Worm (Caenorhabditis elegans) whole organism, L4 larva: Measurements from ENCODE around the gene rla-2.

ENCODE experiments used
- F26F4.8 ChIP-seq: fragments of 200-800 bp; sonication (Bioruptor generic); conservative IDR thresholded peaks from 2 replicates; pipeline ENCODE4 v1.3.6; 2022; ENCODE audit warnings: missing genetic modification characterization, missing compliant biosample characterization
- F37D6.2 ChIP-seq: sonication (generic microtip); optimal IDR thresholded peaks from 2 replicates; lab custom pipeline; 2016; ENCODE audit warnings: mild to moderate bottlenecking, missing genetic modification characterization, missing compliant biosample characterization
- F49E8.2 ChIP-seq: sonication (generic microtip); optimal IDR thresholded peaks from 2 replicates; lab custom pipeline; 2016; ENCODE audit warnings: missing compliant biosample characterization, mild to moderate bottlenecking, missing genetic modification characterization, borderline replicate concordance
- T20F7.1 ChIP-seq: fragments of 200-800 bp; sonication (Bioruptor generic); optimal IDR thresholded peaks from 2 replicates; lab custom pipeline; 2018; ENCODE audit warnings: mild to moderate bottlenecking, missing genetic modification characterization, missing compliant biosample characterization
- T26A8.4 ChIP-seq: fragments of 200-800 bp; sonication (Bioruptor generic); IDR thresholded peaks from 2 replicates; pipeline ENCODE4 v1.3.6; 2022; ENCODE audit warnings: missing genetic modification characterization, missing compliant biosample characterization
- Y5F2A.4 ChIP-seq: fragments of 200-800 bp; sonication (Bioruptor generic); optimal IDR thresholded peaks from 2 replicates; lab custom pipeline; 2018; ENCODE audit warnings: mild to moderate bottlenecking, missing genetic modification characterization, missing compliant biosample characterization
- attf-4 ChIP-seq: sonication (generic microtip); optimal IDR thresholded peaks from 3 replicates; lab custom pipeline; 2017; ENCODE audit warnings: missing biosample characterization, missing genetic modification characterization
- ceh-32 ChIP-seq: sonication (generic microtip); optimal IDR thresholded peaks from 2 replicates; lab custom pipeline; 2016; ENCODE audit warnings: mild to moderate bottlenecking, missing genetic modification characterization, missing compliant biosample characterization; ENCODE audit not compliant: poor library complexity
- ceh-44 ChIP-seq: fragments of 200-800 bp; sonication (Bioruptor generic); IDR thresholded peaks from 2 replicates; pipeline ENCODE4 v1.3.6; 2022; ENCODE audit warnings: missing genetic modification reagents, missing genetic modification characterization, missing compliant biosample characterization
- ceh-62 ChIP-seq: sonication (generic microtip); optimal IDR thresholded peaks from 2 replicates; lab custom pipeline; 2017; ENCODE audit warnings: missing biosample characterization, missing genetic modification characterization
- ces-1 ChIP-seq: fragments of 150-350 bp; sonication (generic microtip); optimal IDR thresholded peaks from 4 replicates; lab custom pipeline; 2014; ENCODE audit warnings: missing biosample characterization, missing genetic modification reagents, missing genetic modification characterization
- daf-16 ChIP-seq, 3 experiments: sonication (generic microtip); optimal IDR thresholded peaks; 2 replicates each; lab custom pipeline; 2016 to 2017; ENCODE audit warnings: missing genetic modification characterization in 3 of 3, missing genetic modification reagents in 3 of 3, mild to moderate bottlenecking in 2 of 3, missing compliant biosample characterization in 2 of 3, missing biosample characterization in 1 of 3, moderate library complexity in 1 of 3
- daf-19 ChIP-seq: fragments of 200-800 bp; sonication (Bioruptor generic); conservative IDR thresholded peaks from 2 replicates; pipeline ENCODE4 v1.3.6; 2022; ENCODE audit warnings: missing genetic modification characterization, missing compliant biosample characterization
- dpl-1 ChIP-seq: fragments of 150-350 bp; optimal IDR thresholded peaks from 2 replicates; lab custom pipeline; 2014; ENCODE audit warnings: missing biosample characterization, missing genetic modification reagents, missing genetic modification characterization
- dve-1 ChIP-seq: sonication (generic microtip); optimal IDR thresholded peaks from 2 replicates; lab custom pipeline; 2017; ENCODE audit warnings: antibody characterized with exemption, mild to moderate bottlenecking, missing genetic modification characterization, missing compliant biosample characterization; ENCODE audit not compliant: insufficient read depth
- egl-27 ChIP-seq: sonication (generic microtip); optimal IDR thresholded peaks from 3 replicates; lab custom pipeline; 2017; ENCODE audit warnings: missing biosample characterization, missing genetic modification reagents, missing genetic modification characterization
- fkh-10 ChIP-seq: fragments of 150-350 bp; optimal IDR thresholded peaks from 2 replicates; lab custom pipeline; 2014; ENCODE audit warnings: missing biosample characterization, missing genetic modification reagents, missing genetic modification characterization
- fos-1 ChIP-seq: fragments of 150-350 bp; optimal IDR thresholded peaks from 2 replicates; lab custom pipeline; 2014; ENCODE audit warnings: missing biosample characterization, missing genetic modification characterization
- gei-8 ChIP-seq: fragments of 200-800 bp; sonication (Bioruptor generic); optimal IDR thresholded peaks from 2 replicates; lab custom pipeline; 2018; ENCODE audit warnings: mild to moderate bottlenecking, missing genetic modification characterization, missing compliant biosample characterization
- hlh-11 ChIP-seq: fragments of 200-800 bp; sonication (Bioruptor generic); optimal IDR thresholded peaks from 2 replicates; lab custom pipeline; 2018; ENCODE audit warnings: mild to moderate bottlenecking, missing genetic modification characterization, missing compliant biosample characterization
- hlh-30 ChIP-seq: sonication (generic microtip); optimal IDR thresholded peaks from 2 replicates; lab custom pipeline; 2017; ENCODE audit warnings: antibody characterized with exemption, mild to moderate bottlenecking, missing genetic modification characterization, missing compliant biosample characterization; ENCODE audit not compliant: insufficient read depth
- lim-7 ChIP-seq: fragments of 200-800 bp; sonication (Bioruptor generic); IDR thresholded peaks from 2 replicates; pipeline ENCODE4 v1.3.6; 2022; ENCODE audit warnings: missing genetic modification characterization, missing compliant biosample characterization
- lin-13 ChIP-seq: fragments of 150-350 bp; optimal IDR thresholded peaks from 2 replicates; lab custom pipeline; 2014; ENCODE audit warnings: missing biosample characterization, missing genetic modification reagents, missing genetic modification characterization
- lin-29 ChIP-seq: fragments of 200-800 bp; sonication (Bioruptor generic); IDR thresholded peaks from 2 replicates; pipeline ENCODE4 v1.3.6; 2022; ENCODE audit warnings: missing genetic modification reagents, missing genetic modification characterization, missing compliant biosample characterization
- lin-38 ChIP-seq: fragments of 200-800 bp; sonication (Bioruptor generic); IDR thresholded peaks from 2 replicates; pipeline ENCODE4 v1.3.6; 2022; ENCODE audit warnings: missing genetic modification reagents, missing genetic modification characterization, missing compliant biosample characterization
- lir-3 ChIP-seq: sonication (generic microtip); optimal IDR thresholded peaks from 2 replicates; lab custom pipeline; 2016; ENCODE audit warnings: mild to moderate bottlenecking, missing genetic modification characterization, missing compliant biosample characterization
- lsy-2 ChIP-seq, 2 experiments: fragments of 150-350 bp in 1 of 2; sonication (generic microtip) in 1 of 2; optimal IDR thresholded peaks; 2 replicates each; lab custom pipeline; 2014 to 2017; ENCODE audit warnings: missing biosample characterization in 2 of 2, missing genetic modification characterization in 2 of 2
- mep-1 ChIP-seq: fragments of 150-350 bp; sonication (generic microtip); optimal IDR thresholded peaks from 3 replicates; lab custom pipeline; 2014; ENCODE audit warnings: missing biosample characterization, missing genetic modification characterization
- mes-2 ChIP-seq: sonication (generic microtip); optimal IDR thresholded peaks from 2 replicates; lab custom pipeline; 2016; ENCODE audit warnings: missing genotype, mild to moderate bottlenecking, missing genetic modification characterization, missing compliant biosample characterization; ENCODE audit not compliant: poor library complexity, severe bottlenecking
- mxl-3 ChIP-seq: fragments of 200-800 bp; sonication (Bioruptor generic); optimal IDR thresholded peaks from 2 replicates; lab custom pipeline; 2018; ENCODE audit warnings: mild to moderate bottlenecking, missing genetic modification characterization, missing compliant biosample characterization
- nhr-11 ChIP-seq: fragments of 150-350 bp; optimal IDR thresholded peaks from 2 replicates; lab custom pipeline; 2014; ENCODE audit warnings: missing biosample characterization, missing genetic modification characterization
- nhr-42 ChIP-seq: fragments of 200-800 bp; sonication (Bioruptor generic); IDR thresholded peaks from 2 replicates; pipeline ENCODE4 v1.3.6; 2022; ENCODE audit warnings: missing genetic modification characterization, missing compliant biosample characterization
- nhr-77 ChIP-seq: fragments of 150-350 bp; optimal IDR thresholded peaks from 2 replicates; lab custom pipeline; 2014; ENCODE audit warnings: missing biosample characterization, missing genetic modification characterization
- rbr-2 ChIP-seq: sonication (generic microtip); optimal IDR thresholded peaks from 2 replicates; lab custom pipeline; 2016; ENCODE audit warnings: missing genotype, missing genetic modification characterization, missing compliant biosample characterization
- sdz-12 ChIP-seq: fragments of 200-800 bp; sonication (Bioruptor generic); optimal IDR thresholded peaks from 2 replicates; lab custom pipeline; 2018; ENCODE audit warnings: mild to moderate bottlenecking, missing genetic modification characterization, missing compliant biosample characterization
- set-16 ChIP-seq: fragments of 200-800 bp; sonication (Bioruptor generic); IDR thresholded peaks from 2 replicates; pipeline ENCODE4 v1.3.6; 2022; ENCODE audit warnings: missing genetic modification reagents, missing genetic modification characterization, missing compliant biosample characterization
- spr-1 ChIP-seq: sonication (generic microtip); optimal IDR thresholded peaks from 2 replicates; lab custom pipeline; 2016; ENCODE audit warnings: mild to moderate bottlenecking, missing genetic modification characterization, missing compliant biosample characterization
- tra-1 ChIP-seq: fragments of 200-800 bp; sonication (Bioruptor generic); IDR thresholded peaks from 2 replicates; pipeline ENCODE4 v1.3.6; 2022; ENCODE audit warnings: missing genetic modification reagents, missing genetic modification characterization, missing compliant biosample characterization
- unc-62 ChIP-seq, 3 experiments: fragments of 150-350 bp in 1 of 3; sonication (generic microtip); optimal IDR thresholded peaks in 2 of 3; peaks in 1 of 3; 1 replicate in 1 of 3; 2 replicates in 2 of 3; lab custom pipeline; 2014 to 2017; ENCODE audit warnings: missing biosample characterization in 3 of 3, missing genetic modification characterization in 3 of 3, missing genetic modification reagents in 3 of 3, missing genotype in 1 of 3
- zfp-2 ChIP-seq: sonication (generic microtip); optimal IDR thresholded peaks from 2 replicates; lab custom pipeline; 2016; ENCODE audit warnings: mild to moderate bottlenecking, missing genetic modification characterization, missing compliant biosample characterization
- zip-2 ChIP-seq: fragments of 150-350 bp; optimal IDR thresholded peaks from 2 replicates; lab custom pipeline; 2014; ENCODE audit warnings: missing biosample characterization, missing genetic modification characterization
- ztf-7 ChIP-seq: fragments of 150-350 bp; optimal IDR thresholded peaks from 2 replicates; lab custom pipeline; 2014; ENCODE audit warnings: missing biosample characterization, missing genetic modification characterization

The rla-2 gene

DNA sequence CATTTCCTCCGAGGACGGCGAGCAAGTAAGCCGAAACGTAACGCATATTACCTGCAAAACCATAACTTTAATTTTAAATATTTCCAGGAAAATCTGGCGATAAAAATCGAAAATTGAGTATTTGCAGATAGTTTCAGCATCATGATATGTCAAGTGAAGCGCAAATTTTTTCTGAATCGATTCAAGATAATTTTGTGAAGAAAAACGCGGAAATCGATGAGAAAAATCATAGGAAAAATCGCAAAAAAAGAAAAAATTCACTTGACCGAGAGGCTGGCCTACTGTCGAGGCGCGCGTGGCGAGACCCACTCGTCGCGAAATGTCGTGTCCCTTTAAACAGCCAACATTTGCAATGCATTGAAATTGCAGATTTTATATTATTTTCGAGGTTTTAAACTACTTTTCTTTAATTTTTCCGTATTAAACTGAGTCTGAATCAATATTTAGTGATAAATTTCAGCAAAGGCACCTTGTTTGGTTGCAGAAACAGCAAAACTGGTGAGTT is at the start of gene rla-2, which contains the start of the genes popl-7 and Y62E10A.24:
rla-2 (minus strand) TSS at position 51 of the 505 bp plus-strand sequence.
popl-7 (plus strand) TSS at position 455 of the 505 bp plus-strand sequence.
Y62E10A.24 (plus strand) TSS at position 476 of the 505 bp plus-strand sequence.
- TF ChIP-seq mes-2 (tag; lab: Kevin White, UChicago) = peak; percentile 58
- TF ChIP-seq zfp-2 (tag; lab: Kevin White, UChicago) = no peak
- TF ChIP-seq lsy-2 (tag; optimal IDR thresholded peaks at IDR 0.05; lab: Kevin White, UChicago) = peak in 1 of 2 experiments; percentile 75
- TF ChIP-seq dpl-1 = peak; percentile 44
- TF ChIP-seq attf-4 (tag; lab: Kevin White, UChicago) = no peak
- peak; percentile 40 for TF ChIP-seq ztf-7 (tag; lab: Kevin White, UChicago)
- peak; percentile 3 for TF ChIP-seq mep-1 (tag; lab: Kevin White, UChicago)
- peak; percentile 39; the same call in 1 of the 2 replicates for TF ChIP-seq lin-38 (GFP tag; lab: Robert Waterston, UW)
- peak; percentile 16 for TF ChIP-seq nhr-77
- TF ChIP-seq mxl-3 (GFP tag; lab: Kevin White, UChicago) = no peak
- no peak for TF ChIP-seq T20F7.1 (GFP tag; lab: Kevin White, UChicago)
- TF ChIP-seq hlh-30 = peak; percentile 28

DNA sequence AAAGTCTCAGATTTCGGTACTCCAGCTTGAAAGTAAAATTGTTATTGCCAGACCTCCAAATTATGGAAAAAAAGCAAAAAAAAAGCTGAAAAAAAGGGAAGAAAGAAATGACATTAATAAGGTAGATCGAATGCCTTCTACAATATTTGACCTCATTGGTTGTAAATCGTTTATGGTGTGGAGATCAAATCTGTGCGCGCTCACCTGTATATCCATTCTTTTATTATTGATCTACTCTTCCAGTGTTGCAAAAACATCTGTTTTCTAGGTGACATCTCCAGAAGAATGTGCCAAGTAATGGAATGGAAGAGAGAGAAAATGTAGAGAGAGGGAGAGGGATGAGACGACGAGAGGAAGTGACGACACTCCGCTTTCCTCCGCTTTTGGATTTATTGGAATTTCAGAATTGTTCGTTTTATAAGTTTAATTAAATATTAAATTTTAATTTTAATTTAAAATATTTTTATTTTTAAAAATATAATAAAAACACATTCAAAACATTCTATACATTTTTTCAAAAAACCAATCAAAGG is 45.7 kb upstream of the rla-2 start, which contains the start of the genes pik-1 and aptf-2:
pik-1 (plus strand) TSS at position 303 of the 533 bp plus-strand sequence.
aptf-2 (minus strand) TSS at position 313 of the 533 bp plus-strand sequence.
- TF ChIP-seq attf-4 (tag; lab: Kevin White, UChicago) (no peak), lsy-2 (tag; optimal IDR thresholded peaks at IDR 0.05; lab: Kevin White, UChicago) (peak in 1 of 2 experiments; percentile 17), lin-13 (no peak), spr-1 (tag; lab: Kevin White, UChicago) (no peak), T20F7.1 (GFP tag; lab: Kevin White, UChicago) (peak; percentile 61), dpl-1 (peak; percentile 12), mxl-3 (GFP tag; lab: Kevin White, UChicago) (no peak)

DNA sequence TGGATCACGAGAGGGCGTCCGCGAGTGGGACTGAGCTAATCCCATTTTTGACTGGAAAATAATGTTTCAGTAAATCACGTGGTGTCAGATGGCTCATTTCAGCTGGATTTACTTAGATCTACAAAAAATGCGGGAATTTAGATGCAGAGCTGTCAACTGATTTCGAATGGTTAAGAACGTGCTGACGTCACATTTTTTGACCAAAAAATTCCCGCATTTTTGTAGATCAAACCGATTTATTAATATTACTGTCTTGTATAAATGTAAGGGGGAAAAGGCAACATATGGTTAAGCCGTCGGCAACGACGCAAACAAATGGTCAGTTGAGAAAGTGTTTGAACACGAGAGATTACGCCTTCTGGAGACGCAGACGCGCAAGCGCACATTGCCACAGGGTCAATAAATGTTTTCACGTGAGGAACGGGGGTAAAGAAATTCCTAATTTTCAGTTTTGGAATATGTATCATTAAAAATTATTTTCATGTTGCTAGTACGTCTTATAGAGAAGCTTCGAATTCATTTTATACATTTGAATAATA is 42.8 kb upstream of the rla-2 start, which contains the start of gene gcl-1:
gcl-1 (minus strand) TSS at position 51 of the 539 bp plus-strand sequence.
- peak; percentile 4 for TF ChIP-seq mep-1 (tag; lab: Kevin White, UChicago)
- no peak for TF ChIP-seq zip-2 (tag; lab: Kevin White, UChicago)
- no peak for TF ChIP-seq nhr-11
- no peak for TF ChIP-seq dpl-1
- no peak for TF ChIP-seq hlh-11
- no peak for TF ChIP-seq spr-1 (tag; lab: Kevin White, UChicago)
- TF ChIP-seq daf-19 = no peak
- no peak for TF ChIP-seq nhr-42
- TF ChIP-seq dve-1 = peak; percentile 25
- TF ChIP-seq Y5F2A.4 (GFP tag; lab: Kevin White, UChicago) = no peak
- TF ChIP-seq fkh-10 (GFP tag; lab: Kevin White, UChicago) = no peak
- TF ChIP-seq set-16 = no peak
- no peak for TF ChIP-seq F26F4.8 (GFP tag; lab: Robert Waterston, UW)
- no peak for TF ChIP-seq egl-27
- peak; percentile 71 for TF ChIP-seq mxl-3 (GFP tag; lab: Kevin White, UChicago)
- no peak for TF ChIP-seq sdz-12 (GFP tag; lab: Kevin White, UChicago)
- TF ChIP-seq F37D6.2 = no peak
- TF ChIP-seq rbr-2 (tag; lab: Kevin White, UChicago) = no peak
- TF ChIP-seq daf-16 (GFP tag; optimal IDR thresholded peaks at IDR 0.05; lab: Kevin White, UChicago) = no peak
- TF ChIP-seq daf-16 (tag; optimal IDR thresholded peaks at IDR 0.05; lab: Kevin White, UChicago) = peak; percentile 50
- TF ChIP-seq ceh-32 (tag; lab: Kevin White, UChicago) = no peak
- no peak for TF ChIP-seq F49E8.2 (tag; lab: Kevin White, UChicago)
- TF ChIP-seq ces-1 = no peak
- no peak for TF ChIP-seq lim-7 (GFP tag; lab: Robert Waterston, UW)
- no peak for TF ChIP-seq unc-62 (GFP tag; optimal IDR thresholded peaks at IDR 0.05 in 1 of 2; lab: Kevin White, UChicago)
- TF ChIP-seq unc-62 (tag; optimal IDR thresholded peaks at IDR 0.05; lab: Kevin White, UChicago) = no peak
- TF ChIP-seq ceh-44 (GFP tag; lab: Robert Waterston, UW) = no peak
- TF ChIP-seq ceh-62 (tag; lab: Kevin White, UChicago) = no peak
- TF ChIP-seq T26A8.4 (GFP tag; lab: Robert Waterston, UW) = no peak
- peak; percentile 91 for TF ChIP-seq hlh-30
- no peak for TF ChIP-seq lir-3 (tag; lab: Kevin White, UChicago)
- no peak for TF ChIP-seq ztf-7 (tag; lab: Kevin White, UChicago)
- no peak for TF ChIP-seq tra-1 (GFP tag; lab: Robert Waterston, UW)
- TF ChIP-seq gei-8 (GFP tag; lab: Kevin White, UChicago) = no peak
- no peak for TF ChIP-seq lin-29 (GFP tag; lab: Robert Waterston, UW)
- TF ChIP-seq fos-1 = no peak
